Fruit fly (Drosophila melanogaster) whole organism, embryonic: ENCODE results near the gene CG7409.

Source experiments
- Atf6 ChIP-seq: fragments of 200-800 bp; sonication (Bioruptor generic); IDR thresholded peaks from 2 replicates; pipeline ENCODE4 v1.3.6; 2022; ENCODE audit warnings: missing biosample characterization, missing genetic modification characterization
- B-H2 ChIP-seq: fragments of 200-800 bp; sonication (Bioruptor generic); optimal IDR thresholded peaks from 2 replicates; lab custom pipeline; 2018; ENCODE audit warnings: missing biosample characterization, mild to moderate bottlenecking, missing genetic modification characterization
- BEAF-32 ChIP-seq: fragments of 200-800 bp; sonication (Bioruptor generic); optimal IDR thresholded peaks from 3 replicates; lab custom pipeline; 2017; ENCODE audit warnings: missing biosample characterization, missing genetic modification characterization, mild to moderate bottlenecking, moderate library complexity, missing genetic modification reagents
- CG16863 ChIP-seq: fragments of 200-800 bp; sonication (Bioruptor generic); optimal IDR thresholded peaks from 3 replicates; lab custom pipeline; 2016; ENCODE audit warnings: missing biosample characterization, missing genetic modification characterization
- aop ChIP-seq: fragments of 200-800 bp; sonication (Bioruptor generic); IDR thresholded peaks from 2 replicates; pipeline ENCODE4 v1.3.6; 2022; ENCODE audit warnings: missing biosample characterization, missing genetic modification characterization
- az2 ChIP-seq: fragments of 200-800 bp; sonication (Bioruptor generic); optimal IDR thresholded peaks from 3 replicates; lab custom pipeline; 2016; ENCODE audit warnings: missing biosample characterization, missing genetic modification characterization
- org-1 ChIP-seq: fragments of 200-800 bp; sonication (Bioruptor generic); optimal IDR thresholded peaks from 2 replicates; lab custom pipeline; 2017; ENCODE audit warnings: missing biosample characterization, missing genetic modification characterization
- unc-4 ChIP-seq: fragments of 200-800 bp; sonication (Bioruptor generic); IDR thresholded peaks from 2 replicates; pipeline ENCODE4 v1.3.6; 2022; ENCODE audit warnings: missing biosample characterization, missing genetic modification characterization; ENCODE audit not compliant: partially characterized antibody

- TF ChIP-seq Atf6 (GFP tag; lab: Robert Waterston, UW) (no peak), aop (GFP tag; lab: Robert Waterston, UW) (no peak), B-H2 (GFP tag; lab: Kevin White, UChicago) (no peak), BEAF-32 (no peak), unc-4 (GFP tag; lab: Robert Waterston, UW) (no peak), CG16863 (GFP tag; lab: Kevin White, UChicago) (no peak), az2 (no peak), org-1 (GFP tag; lab: Kevin White, UChicago) (no peak)
Measured at dm6 chr3L:7759835-7760780, 5.9 kb downstream of the CG7409 start, which contains the start of gene Hn.
